Worm (Caenorhabditis elegans) whole organism, L3 larva: ENCODE measurements around the gene C03H12.1.
A peak's percentile ranks its signal among the peaks of the same experiment; 100 is the strongest.

ENCODE experiments used
- R02D3.7 ChIP-seq: fragments of 150-350 bp; optimal IDR thresholded peaks from 2 replicates; lab custom pipeline; 2014; ENCODE audit warnings: missing biosample characterization, missing genetic modification characterization
- ZK546.5 ChIP-seq: sonication (generic microtip); optimal IDR thresholded peaks from 2 replicates; lab custom pipeline; 2017; ENCODE audit warnings: missing biosample characterization, missing genetic modification characterization
- aly-2 ChIP-seq: fragments of 150-350 bp; optimal IDR thresholded peaks from 2 replicates; lab custom pipeline; 2014; ENCODE audit warnings: missing biosample characterization, missing genetic modification characterization
- ama-1 ChIP-seq: fragments of 150-350 bp; optimal IDR thresholded peaks from 2 replicates; lab custom pipeline; 2018
- ceh-16 ChIP-seq: sonication (generic microtip); optimal IDR thresholded peaks from 2 replicates; lab custom pipeline; 2017; ENCODE audit warnings: missing biosample characterization, missing genetic modification characterization
- ceh-28 ChIP-seq: fragments of 150-350 bp; optimal IDR thresholded peaks from 2 replicates; lab custom pipeline; 2014; ENCODE audit warnings: missing biosample characterization, missing genetic modification reagents, missing genetic modification characterization
- ceh-82 ChIP-seq: fragments of 150-350 bp; optimal IDR thresholded peaks from 2 replicates; lab custom pipeline; 2014; ENCODE audit warnings: missing biosample characterization, missing genetic modification characterization
- ceh-9 ChIP-seq: sonication (generic microtip); optimal IDR thresholded peaks from 2 replicates; lab custom pipeline; 2018; ENCODE audit warnings: missing biosample characterization, missing genetic modification characterization
- daf-12 ChIP-seq: fragments of 150-350 bp; optimal IDR thresholded peaks from 2 replicates; lab custom pipeline; 2014; ENCODE audit warnings: missing biosample characterization, missing genetic modification reagents, missing genetic modification characterization
- egl-5 ChIP-seq: fragments of 150-350 bp; optimal IDR thresholded peaks from 2 replicates; lab custom pipeline; 2017; ENCODE audit warnings: missing biosample characterization, missing genetic modification reagents, missing genetic modification characterization, inconsistent platforms
- elt-1 ChIP-seq: fragments of 150-350 bp; optimal IDR thresholded peaks from 2 replicates; lab custom pipeline; 2014; ENCODE audit warnings: missing biosample characterization, missing genetic modification characterization
- elt-2 ChIP-seq: sonication (generic microtip); optimal IDR thresholded peaks from 2 replicates; lab custom pipeline; 2016; ENCODE audit warnings: missing genetic modification reagents, mild to moderate bottlenecking, missing genetic modification characterization, missing compliant biosample characterization
- elt-3 ChIP-seq, 3 experiments: fragments of 150-350 bp in 1 of 3; sonication (generic microtip) in 2 of 3; optimal IDR thresholded peaks; 2 replicates in 2 of 3; 4 replicates in 1 of 3; lab custom pipeline; 2014 to 2017; ENCODE audit warnings: missing biosample characterization in 3 of 3, missing genetic modification characterization in 3 of 3
- eor-1 ChIP-seq, 2 experiments: fragments of 150-350 bp; optimal IDR thresholded peaks; 2 replicates each; lab custom pipeline; 2014 to 2018; ENCODE audit warnings: missing biosample characterization in 2 of 2, missing genetic modification characterization in 2 of 2
- fkh-10 ChIP-seq: sonication (generic microtip); optimal IDR thresholded peaks from 2 replicates; lab custom pipeline; 2017; ENCODE audit warnings: missing biosample characterization, missing genetic modification reagents, missing genetic modification characterization
- fkh-2 ChIP-seq: fragments of 150-350 bp; optimal IDR thresholded peaks from 2 replicates; lab custom pipeline; 2014; ENCODE audit warnings: missing biosample characterization, missing genetic modification reagents, missing genetic modification characterization
- fos-1 ChIP-seq: fragments of 150-350 bp; optimal IDR thresholded peaks from 2 replicates; lab custom pipeline; 2014; ENCODE audit warnings: missing biosample characterization, missing genetic modification characterization
- hmg-11 ChIP-seq: sonication (generic microtip); optimal IDR thresholded peaks from 2 replicates; lab custom pipeline; 2016; ENCODE audit warnings: missing genetic modification characterization, missing compliant biosample characterization
- jun-1 ChIP-seq: fragments of 150-350 bp; optimal IDR thresholded peaks from 2 replicates; lab custom pipeline; 2014; ENCODE audit warnings: missing biosample characterization, missing genetic modification reagents, missing genetic modification characterization
- lin-15B ChIP-seq: fragments of 150-350 bp; optimal IDR thresholded peaks from 2 replicates; lab custom pipeline; 2014; ENCODE audit warnings: missing biosample characterization, missing genetic modification characterization
- lin-39 ChIP-seq: fragments of 150-350 bp; optimal IDR thresholded peaks from 2 replicates; lab custom pipeline; 2018; ENCODE audit warnings: missing biosample characterization, missing genetic modification reagents, missing genetic modification characterization
- lsy-12 ChIP-seq: sonication (generic microtip); optimal IDR thresholded peaks from 2 replicates; lab custom pipeline; 2016; ENCODE audit warnings: mild to moderate bottlenecking, missing genetic modification characterization, missing compliant biosample characterization
- mdl-1 ChIP-seq: fragments of 150-350 bp; optimal IDR thresholded peaks from 2 replicates; lab custom pipeline; 2014; ENCODE audit warnings: missing biosample characterization, missing genetic modification characterization
- mml-1 ChIP-seq: fragments of 150-350 bp; sonication (generic microtip); optimal IDR thresholded peaks from 3 replicates; lab custom pipeline; 2014; ENCODE audit warnings: missing biosample characterization, missing genetic modification characterization
- nfya-1 ChIP-seq: sonication (generic microtip); optimal IDR thresholded peaks from 2 replicates; lab custom pipeline; 2017; ENCODE audit warnings: missing genetic modification characterization, mild to moderate bottlenecking, missing compliant biosample characterization, antibody characterized with exemption, moderate library complexity; ENCODE audit not compliant: insufficient read depth
- nhr-11 ChIP-seq: fragments of 150-350 bp; optimal IDR thresholded peaks from 2 replicates; lab custom pipeline; 2014; ENCODE audit warnings: missing biosample characterization, missing genetic modification characterization
- nhr-12 ChIP-seq: fragments of 150-350 bp; optimal IDR thresholded peaks from 2 replicates; lab custom pipeline; 2014; ENCODE audit warnings: missing biosample characterization, missing genetic modification characterization
- nhr-23 ChIP-seq: fragments of 150-350 bp; optimal IDR thresholded peaks from 2 replicates; lab custom pipeline; 2014; ENCODE audit warnings: missing biosample characterization, missing genetic modification reagents, missing genetic modification characterization
- nhr-237 ChIP-seq: fragments of 150-350 bp; optimal IDR thresholded peaks from 2 replicates; lab custom pipeline; 2014; ENCODE audit warnings: missing biosample characterization, missing genetic modification characterization
- nhr-25 ChIP-seq: sonication (generic microtip); optimal IDR thresholded peaks from 2 replicates; lab custom pipeline; 2017; ENCODE audit warnings: missing biosample characterization, missing genetic modification characterization
- nhr-43 ChIP-seq: sonication (generic microtip); optimal IDR thresholded peaks from 2 replicates; lab custom pipeline; 2016; ENCODE audit warnings: mild to moderate bottlenecking, missing genetic modification characterization, missing compliant biosample characterization; ENCODE audit not compliant: poor library complexity, severe bottlenecking
- nhr-67 ChIP-seq: fragments of 150-350 bp; optimal IDR thresholded peaks from 2 replicates; lab custom pipeline; 2014; ENCODE audit warnings: missing biosample characterization, missing genetic modification characterization
- nhr-76 ChIP-seq: fragments of 150-350 bp; sonication (generic microtip); optimal IDR thresholded peaks from 5 replicates; lab custom pipeline; 2014; ENCODE audit warnings: missing biosample characterization, missing genetic modification characterization
- nhr-77 ChIP-seq: fragments of 150-350 bp; optimal IDR thresholded peaks from 2 replicates; lab custom pipeline; 2014; ENCODE audit warnings: missing biosample characterization, missing genetic modification characterization
- pha-4 ChIP-seq: fragments of 150-350 bp; optimal IDR thresholded peaks from 2 replicates; lab custom pipeline; 2014; ENCODE audit warnings: missing biosample characterization, missing genetic modification reagents, missing genetic modification characterization
- pqm-1 ChIP-seq: fragments of 150-350 bp; optimal IDR thresholded peaks from 2 replicates; lab custom pipeline; 2017; ENCODE audit warnings: missing biosample characterization, missing genetic modification characterization, inconsistent platforms
- sea-2 ChIP-seq: fragments of 150-350 bp; sonication (generic microtip); optimal IDR thresholded peaks from 4 replicates; lab custom pipeline; 2014; ENCODE audit warnings: missing biosample characterization, missing genetic modification reagents, missing genetic modification characterization
- skn-1 ChIP-seq: fragments of 150-350 bp; optimal IDR thresholded peaks from 2 replicates; lab custom pipeline; 2014; ENCODE audit warnings: missing biosample characterization, missing genetic modification characterization
- snpc-4 ChIP-seq: fragments of 150-350 bp; optimal IDR thresholded peaks from 2 replicates; lab custom pipeline; 2014; ENCODE audit warnings: missing biosample characterization, missing genetic modification characterization
- tbx-2 ChIP-seq: sonication (generic microtip); optimal IDR thresholded peaks from 2 replicates; lab custom pipeline; 2016; ENCODE audit warnings: mild to moderate bottlenecking, missing genetic modification characterization, missing compliant biosample characterization
- unc-39 ChIP-seq: sonication (generic microtip); optimal IDR thresholded peaks from 4 replicates; lab custom pipeline; 2017; ENCODE audit warnings: missing biosample characterization, missing genetic modification characterization
- unc-62 ChIP-seq: fragments of 150-350 bp; sonication (generic microtip); optimal IDR thresholded peaks from 4 replicates; lab custom pipeline; 2014; ENCODE audit warnings: missing biosample characterization, missing genetic modification reagents, missing genetic modification characterization
- zag-1 ChIP-seq: fragments of 150-350 bp; optimal IDR thresholded peaks from 2 replicates; lab custom pipeline; 2014; ENCODE audit warnings: missing biosample characterization, missing genetic modification characterization
- ztf-11 ChIP-seq: fragments of 150-350 bp; optimal IDR thresholded peaks from 2 replicates; lab custom pipeline; 2014; ENCODE audit warnings: missing biosample characterization, missing genetic modification characterization
- ztf-4 ChIP-seq: fragments of 150-350 bp; optimal IDR thresholded peaks from 2 replicates; lab custom pipeline; 2014; ENCODE audit warnings: missing biosample characterization, missing genetic modification characterization

The C03H12.1 gene

DNA sequence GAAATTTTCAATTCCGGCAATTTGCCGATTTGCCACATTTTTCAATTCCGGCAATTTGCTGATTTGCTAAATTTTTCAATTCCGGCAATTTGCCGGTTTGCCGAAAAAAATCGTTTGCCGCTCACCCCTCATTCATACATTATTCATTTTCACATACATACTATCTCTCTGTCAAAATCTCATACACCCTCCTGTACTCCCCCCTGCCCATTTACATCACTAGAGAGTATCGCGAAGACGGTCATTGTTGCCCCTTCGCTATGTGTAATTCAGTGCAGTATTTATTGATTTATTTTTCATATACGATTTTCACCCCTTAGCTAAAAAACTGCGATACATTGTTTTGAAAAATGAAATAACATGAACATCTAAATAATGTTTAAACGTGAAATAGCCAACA, 47.2 kb downstream of the C03H12.1 start (continued):
- peak; percentile 85 for TF ChIP-seq snpc-4 (tag; lab: Kevin White, UChicago)
- TF ChIP-seq nhr-67 (tag; lab: Kevin White, UChicago): no peak
- TF ChIP-seq elt-3 (tag; optimal IDR thresholded peaks at IDR 0.05; lab: Kevin White, UChicago): no peak
- TF ChIP-seq lin-39 (tag; lab: Kevin White, UChicago): peak; percentile 46
- TF ChIP-seq lin-15B: peak; percentile 59
- TF ChIP-seq unc-62 (GFP tag; lab: Kevin White, UChicago): no peak
- TF ChIP-seq nfya-1 (tag; lab: Kevin White, UChicago): no peak
- peak; percentile 84 for TF ChIP-seq nhr-25 (tag; lab: Kevin White, UChicago)
- peak; percentile 91 for TF ChIP-seq jun-1 (tag; lab: Kevin White, UChicago)
- peak; percentile 72 for TF ChIP-seq ceh-82 (tag; lab: Kevin White, UChicago)
- TF ChIP-seq nhr-11 (tag; lab: Kevin White, UChicago): no peak
- TF ChIP-seq lsy-12 (tag; lab: Kevin White, UChicago): peak; percentile 65
- TF ChIP-seq fkh-10 (GFP tag; lab: Kevin White, UChicago): no peak
- TF ChIP-seq nhr-77 (tag; lab: Kevin White, UChicago): peak; percentile 85
- TF ChIP-seq ceh-28 (tag; lab: Kevin White, UChicago): peak; percentile 97
- TF ChIP-seq unc-39 (tag; lab: Kevin White, UChicago): no peak
- TF ChIP-seq ZK546.5 (tag; lab: Kevin White, UChicago): no peak

ce11 chrX:15740526-15740925, 51.3 kb downstream of the C03H12.1 start, which contains the start of gene srg-64:
TSS of gene srg-64 (minus strand) at chrX:15740626.
- TF ChIP-seq lin-39 (tag; lab: Kevin White, UChicago) (no peak), ztf-4 (tag; lab: Kevin White, UChicago) (no peak), unc-39 (tag; lab: Kevin White, UChicago) (no peak), nhr-12 (no peak), jun-1 (tag; lab: Kevin White, UChicago) (no peak), nhr-77 (tag; lab: Kevin White, UChicago) (no peak), ceh-9 (tag; lab: Kevin White, UChicago) (no peak), egl-5 (tag; lab: Kevin White, UChicago) (no peak), fkh-10 (GFP tag; lab: Kevin White, UChicago) (no peak), nhr-23 (tag; lab: Kevin White, UChicago) (no peak), hmg-11 (tag; lab: Kevin White, UChicago) (no peak), mml-1 (tag; lab: Kevin White, UChicago) (no peak), eor-1 (tag; optimal IDR thresholded peaks at IDR 0.05; lab: Kevin White, UChicago) (no peak), ZK546.5 (tag; lab: Kevin White, UChicago) (no peak), pqm-1 (tag; lab: Kevin White, UChicago) (no peak), fkh-2 (tag; lab: Kevin White, UChicago) (no peak), nhr-76 (tag; lab: Kevin White, UChicago) (no peak), lsy-12 (tag; lab: Kevin White, UChicago) (no peak), nhr-237 (no peak)

ce11 chrX:15741852-15742251, 52.6 kb downstream of the C03H12.1 start:
- TF ChIP-seq nhr-76 (tag; lab: Kevin White, UChicago): no peak
- no peak for TF ChIP-seq ZK546.5 (tag; lab: Kevin White, UChicago)
- TF ChIP-seq elt-2: peak; percentile 48
- TF ChIP-seq fkh-2 (tag; lab: Kevin White, UChicago): no peak
- TF ChIP-seq jun-1 (tag; lab: Kevin White, UChicago): peak; percentile 40
- TF ChIP-seq ama-1 (lab: Kevin White, UChicago): no peak
- TF ChIP-seq mdl-1 (tag; lab: Kevin White, UChicago): no peak
- TF ChIP-seq elt-3 (tag; optimal IDR thresholded peaks at IDR 0.05; lab: Kevin White, UChicago): no peak
- no peak for TF ChIP-seq eor-1 (tag; optimal IDR thresholded peaks at IDR 0.05; lab: Kevin White, UChicago)
- TF ChIP-seq unc-39 (tag; lab: Kevin White, UChicago): no peak
- peak; percentile 93 for TF ChIP-seq lin-15B
- TF ChIP-seq mml-1 (tag; lab: Kevin White, UChicago): no peak
- TF ChIP-seq egl-5 (tag; lab: Kevin White, UChicago): no peak
- peak; percentile 29 for TF ChIP-seq nhr-23 (tag; lab: Kevin White, UChicago)
- TF ChIP-seq ceh-82 (tag; lab: Kevin White, UChicago): peak; percentile 67
- TF ChIP-seq ceh-16 (tag; lab: Kevin White, UChicago): no peak
- peak; percentile 46 for TF ChIP-seq nhr-43 (tag; lab: Kevin White, UChicago)
- no peak for TF ChIP-seq daf-12 (tag; lab: Kevin White, UChicago)
- TF ChIP-seq skn-1: peak; percentile 20
- TF ChIP-seq nhr-77 (tag; lab: Kevin White, UChicago): no peak
- TF ChIP-seq nhr-11 (tag; lab: Kevin White, UChicago): no peak
- TF ChIP-seq R02D3.7 (tag; lab: Kevin White, UChicago): peak; percentile 28
- no peak for TF ChIP-seq elt-1 (tag; lab: Kevin White, UChicago)
- TF ChIP-seq sea-2 (GFP tag; lab: Kevin White, UChicago): no peak
- TF ChIP-seq snpc-4 (tag; lab: Kevin White, UChicago): peak; percentile 41
- TF ChIP-seq zag-1 (tag; lab: Kevin White, UChicago): no peak
- TF ChIP-seq nhr-237: no peak
- peak; percentile 45 for TF ChIP-seq nfya-1 (tag; lab: Kevin White, UChicago)
- peak; percentile 94 for TF ChIP-seq hmg-11 (tag; lab: Kevin White, UChicago)
- no peak for TF ChIP-seq nhr-12
- TF ChIP-seq ztf-11 (tag; lab: Kevin White, UChicago): no peak
- peak; percentile 30 for TF ChIP-seq ceh-28 (tag; lab: Kevin White, UChicago)
- TF ChIP-seq aly-2 (tag; lab: Kevin White, UChicago): no peak
- TF ChIP-seq fos-1 (tag; lab: Kevin White, UChicago): no peak
- TF ChIP-seq pha-4 (tag; lab: Kevin White, UChicago): peak; percentile 47
- peak; percentile 44 for TF ChIP-seq tbx-2 (tag; lab: Kevin White, UChicago)
- peak; percentile 20 for TF ChIP-seq lsy-12 (tag; lab: Kevin White, UChicago)
- no peak for TF ChIP-seq ceh-9 (tag; lab: Kevin White, UChicago)
